Fruit fly (Drosophila melanogaster) whole organism, embryonic: ENCODE data around the gene CG16717.

Source experiments
- Abd-B ChIP-seq: fragments of 200-800 bp; sonication (Bioruptor generic); optimal IDR thresholded peaks from 2 replicates; lab custom pipeline; 2018; ENCODE audit warnings: missing biosample characterization, mild to moderate bottlenecking, missing genetic modification characterization, moderate library complexity
- B-H2 ChIP-seq: fragments of 200-800 bp; sonication (Bioruptor generic); optimal IDR thresholded peaks from 2 replicates; lab custom pipeline; 2018; ENCODE audit warnings: missing biosample characterization, mild to moderate bottlenecking, missing genetic modification characterization
- CG10267 ChIP-seq: fragments of 200-800 bp; sonication (Bioruptor generic); optimal IDR thresholded peaks from 2 replicates; lab custom pipeline; 2018; ENCODE audit warnings: missing biosample characterization, mild to moderate bottlenecking, missing genetic modification characterization, moderate library complexity
- CG10654 ChIP-seq: fragments of 200-800 bp; sonication (Bioruptor generic); optimal IDR thresholded peaks from 2 replicates; lab custom pipeline; 2016; ENCODE audit warnings: missing biosample characterization, missing genetic modification characterization
- CG11456 ChIP-seq: fragments of 200-800 bp; sonication (Bioruptor generic); IDR thresholded peaks from 3 replicates; pipeline ENCODE4 v1.3.6; 2022; ENCODE audit warnings: missing biosample characterization, missing genetic modification characterization
- CG1233 ChIP-seq: fragments of 200-800 bp; sonication (Bioruptor generic); optimal IDR thresholded peaks from 4 replicates; lab custom pipeline; 2018; ENCODE audit warnings: missing biosample characterization, mild to moderate bottlenecking, missing genetic modification characterization
- CG12659 ChIP-seq: fragments of 200-800 bp; sonication (Bioruptor generic); optimal IDR thresholded peaks from 3 replicates; lab custom pipeline; 2017; ENCODE audit warnings: mild to moderate bottlenecking, missing biosample characterization, missing genetic modification reagents, missing genetic modification characterization
- CG13424 ChIP-seq: fragments of 200-800 bp; sonication (Bioruptor generic); optimal IDR thresholded peaks from 2 replicates; lab custom pipeline; 2019; ENCODE audit warnings: missing biosample characterization, mild to moderate bottlenecking, missing genetic modification characterization, moderate library complexity
- CG13624 ChIP-seq: fragments of 200-800 bp; sonication (Bioruptor generic); optimal IDR thresholded peaks from 2 replicates; lab custom pipeline; 2016; ENCODE audit warnings: missing biosample characterization, missing genetic modification characterization
- CG14050 ChIP-seq: fragments of 200-800 bp; sonication (Bioruptor generic); IDR thresholded peaks from 3 replicates; pipeline ENCODE4 v1.3.6; 2022; ENCODE audit warnings: missing biosample characterization, missing genetic modification characterization
- CG17912 ChIP-seq: fragments of 200-800 bp; sonication (Bioruptor generic); optimal IDR thresholded peaks from 2 replicates; lab custom pipeline; 2018; ENCODE audit warnings: missing biosample characterization, mild to moderate bottlenecking, missing genetic modification characterization
- CG2129 ChIP-seq: fragments of 200-800 bp; sonication (Bioruptor generic); IDR thresholded peaks from 2 replicates; pipeline ENCODE4 v1.3.6; 2022; ENCODE audit warnings: missing biosample characterization, missing genetic modification characterization; ENCODE audit not compliant: partially characterized antibody
- CG31224 ChIP-seq: fragments of 200-800 bp; sonication (Bioruptor generic); IDR thresholded peaks from 2 replicates; pipeline ENCODE4 v1.3.6; 2022; ENCODE audit warnings: missing biosample characterization, missing genetic modification characterization
- CG31441 ChIP-seq: fragments of 200-800 bp; sonication (Bioruptor generic); IDR thresholded peaks from 2 replicates; pipeline ENCODE4 v1.3.6; 2022; ENCODE audit warnings: missing biosample characterization, missing genetic modification characterization
- CG33557 ChIP-seq: fragments of 200-800 bp; sonication (Bioruptor generic); optimal IDR thresholded peaks from 2 replicates; lab custom pipeline; 2019; ENCODE audit warnings: missing biosample characterization, mild to moderate bottlenecking, missing genetic modification characterization, moderate library complexity
- CG34376 ChIP-seq: fragments of 200-800 bp; sonication (Bioruptor generic); optimal IDR thresholded peaks from 2 replicates; lab custom pipeline; 2018; ENCODE audit warnings: missing biosample characterization, mild to moderate bottlenecking, missing genetic modification characterization
- CG4328 ChIP-seq: fragments of 200-800 bp; sonication (Bioruptor generic); optimal IDR thresholded peaks from 3 replicates; lab custom pipeline; 2017; ENCODE audit warnings: missing biosample characterization, missing genetic modification reagents, missing genetic modification characterization
- CG43689 ChIP-seq: fragments of 200-800 bp; sonication (Bioruptor generic); IDR thresholded peaks from 2 replicates; pipeline ENCODE4 v1.3.6; 2022; ENCODE audit warnings: missing biosample characterization, missing genetic modification characterization
- CG6689 ChIP-seq: fragments of 200-800 bp; sonication (Bioruptor generic); IDR thresholded peaks from 2 replicates; pipeline ENCODE4 v1.3.6; 2022; ENCODE audit warnings: missing biosample characterization, missing genetic modification characterization
- CG6813 ChIP-seq: fragments of 200-800 bp; sonication (Bioruptor generic); optimal IDR thresholded peaks from 2 replicates; lab custom pipeline; 2017; ENCODE audit warnings: missing biosample characterization, missing genetic modification characterization, mild to moderate bottlenecking, moderate library complexity, missing genetic modification reagents
- CG8388 ChIP-seq: fragments of 200-800 bp; sonication (Bioruptor generic); optimal IDR thresholded peaks from 2 replicates; lab custom pipeline; 2019; ENCODE audit warnings: missing biosample characterization, mild to moderate bottlenecking, missing genetic modification characterization, moderate library complexity
- Chrac-16 ChIP-seq: fragments of 200-800 bp; sonication (Bioruptor generic); optimal IDR thresholded peaks from 3 replicates; lab custom pipeline; 2016; ENCODE audit warnings: missing biosample characterization, missing genetic modification characterization
- Dip2 ChIP-seq: fragments of 200-800 bp; sonication (Bioruptor generic); IDR thresholded peaks from 2 replicates; pipeline ENCODE4 v1.3.6; 2022; ENCODE audit warnings: missing biosample characterization, missing genetic modification characterization
- Dip3 ChIP-seq: fragments of 200-800 bp; sonication (Bioruptor generic); optimal IDR thresholded peaks from 3 replicates; lab custom pipeline; 2016; ENCODE audit warnings: missing biosample characterization, missing genetic modification characterization
- Doc2 ChIP-seq: fragments of 200-800 bp; sonication (Bioruptor generic); IDR thresholded peaks from 2 replicates; pipeline ENCODE4 v1.3.6; 2022; ENCODE audit warnings: missing biosample characterization, missing genetic modification characterization
- Dref ChIP-seq: fragments of 200-800 bp; sonication (Bioruptor generic); IDR thresholded peaks from 2 replicates; pipeline ENCODE4 v1.3.6; 2022; ENCODE audit warnings: missing biosample characterization, missing genetic modification characterization
- GATAe ChIP-seq: fragments of 200-800 bp; sonication (Bioruptor generic); conservative IDR thresholded peaks from 2 replicates; pipeline ENCODE4 v1.3.6; 2022; ENCODE audit warnings: missing biosample characterization, missing genetic modification characterization
- HHEX ChIP-seq: fragments of 200-800 bp; sonication (Bioruptor generic); optimal IDR thresholded peaks from 3 replicates; lab custom pipeline; 2017; ENCODE audit warnings: missing biosample characterization, mild to moderate bottlenecking, missing genetic modification characterization, missing genetic modification reagents
- MESR4 ChIP-seq: fragments of 200-800 bp; sonication (Bioruptor generic); optimal IDR thresholded peaks from 2 replicates; lab custom pipeline; 2018; ENCODE audit warnings: missing biosample characterization, mild to moderate bottlenecking, missing genetic modification characterization, moderate library complexity
- NfI ChIP-seq: fragments of 200-800 bp; sonication (Bioruptor generic); optimal IDR thresholded peaks from 3 replicates; lab custom pipeline; 2018; ENCODE audit warnings: missing biosample characterization, mild to moderate bottlenecking, missing genetic modification characterization, moderate library complexity
- TFAM ChIP-seq: fragments of 200-800 bp; sonication (Bioruptor generic); optimal IDR thresholded peaks from 2 replicates; lab custom pipeline; 2017; ENCODE audit warnings: missing biosample characterization, missing genetic modification characterization, inconsistent platforms
- aop ChIP-seq: fragments of 200-800 bp; sonication (Bioruptor generic); IDR thresholded peaks from 2 replicates; pipeline ENCODE4 v1.3.6; 2022; ENCODE audit warnings: missing biosample characterization, missing genetic modification characterization
- ase ChIP-seq: fragments of 200-800 bp; sonication (Bioruptor generic); IDR thresholded peaks from 3 replicates; pipeline ENCODE4 v1.3.6; 2022; ENCODE audit warnings: missing biosample characterization, missing genetic modification characterization
- ems ChIP-seq: fragments of 200-800 bp; sonication (Bioruptor generic); optimal IDR thresholded peaks from 3 replicates; lab custom pipeline; 2016; ENCODE audit warnings: missing biosample characterization, missing genetic modification characterization
- eve ChIP-seq, 2 experiments: fragments of >200 bp; optimal IDR thresholded peaks; 2 replicates each; lab custom pipeline; 2017; ENCODE audit warnings: missing biosample characterization in 2 of 2, missing genetic modification characterization in 2 of 2
- fd64A ChIP-seq: fragments of 200-800 bp; sonication (Bioruptor generic); optimal IDR thresholded peaks from 3 replicates; lab custom pipeline; 2018; ENCODE audit warnings: missing biosample characterization, mild to moderate bottlenecking, missing genetic modification characterization
- fru ChIP-seq: fragments of >200 bp; optimal IDR thresholded peaks from 2 replicates; lab custom pipeline; 2017
- grau ChIP-seq: fragments of 200-800 bp; optimal IDR thresholded peaks from 3 replicates; lab custom pipeline; 2019; ENCODE audit warnings: missing biosample characterization, mild to moderate bottlenecking, missing genetic modification characterization, moderate library complexity
- grn ChIP-seq: fragments of 200-800 bp; sonication (Bioruptor generic); optimal IDR thresholded peaks from 3 replicates; lab custom pipeline; 2017; ENCODE audit warnings: missing biosample characterization, missing genetic modification characterization
- her ChIP-seq: fragments of 200-800 bp; sonication (Bioruptor generic); optimal IDR thresholded peaks from 2 replicates; lab custom pipeline; 2016; ENCODE audit warnings: missing biosample characterization, missing genetic modification characterization
- ken ChIP-seq: fragments of 200-800 bp; sonication (Bioruptor generic); IDR thresholded peaks from 3 replicates; pipeline ENCODE4 v1.3.6; 2022; ENCODE audit warnings: missing biosample characterization, missing genetic modification characterization
- kni ChIP-seq: fragments of 200-800 bp; sonication (Bioruptor generic); optimal IDR thresholded peaks from 3 replicates; lab custom pipeline; 2017; ENCODE audit warnings: mild to moderate bottlenecking, missing biosample characterization, missing genetic modification reagents, missing genetic modification characterization
- lilli ChIP-seq: fragments of 200-800 bp; sonication (Bioruptor generic); optimal IDR thresholded peaks from 3 replicates; lab custom pipeline; 2016; ENCODE audit warnings: missing biosample characterization, missing genetic modification characterization
- onecut ChIP-seq: fragments of 200-800 bp; sonication (Bioruptor generic); IDR thresholded peaks from 2 replicates; pipeline ENCODE4 v1.3.6; 2022; ENCODE audit warnings: missing biosample characterization, missing genetic modification characterization
- org-1 ChIP-seq: fragments of 200-800 bp; sonication (Bioruptor generic); optimal IDR thresholded peaks from 2 replicates; lab custom pipeline; 2017; ENCODE audit warnings: missing biosample characterization, missing genetic modification characterization
- prd ChIP-seq, 3 experiments: fragments of >200 bp in 2 of 3; fragments of 200-800 bp in 1 of 3; sonication (Bioruptor generic) in 1 of 3; optimal IDR thresholded peaks in 2 of 3; IDR thresholded peaks in 1 of 3; 2 replicates in 2 of 3; 3 replicates in 1 of 3; pipeline versions ENCODE4 v1.3.6 to Lab custom; 2017 to 2022; ENCODE audit warnings: missing biosample characterization in 1 of 3, missing genetic modification characterization in 1 of 3
- sr ChIP-seq: fragments of 200-800 bp; sonication (Bioruptor generic); IDR thresholded peaks from 3 replicates; pipeline ENCODE4 v1.3.6; 2022; ENCODE audit warnings: missing biosample characterization, missing genetic modification characterization
- trem ChIP-seq: fragments of 200-800 bp; optimal IDR thresholded peaks from 3 replicates; lab custom pipeline; 2019; ENCODE audit warnings: missing biosample characterization, mild to moderate bottlenecking, missing genetic modification characterization, moderate library complexity
- vfl ChIP-seq: fragments of 200-800 bp; sonication (Bioruptor generic); optimal IDR thresholded peaks from 2 replicates; lab custom pipeline; 2016; ENCODE audit warnings: missing biosample characterization, missing genetic modification characterization
- vnd ChIP-seq: fragments of 200-800 bp; sonication (Bioruptor generic); IDR thresholded peaks from 3 replicates; pipeline ENCODE4 v1.3.6; 2022; ENCODE audit warnings: missing biosample characterization, missing genetic modification characterization; ENCODE audit not compliant: partially characterized antibody
- zfh2 ChIP-seq: fragments of 200-800 bp; sonication (Bioruptor generic); optimal IDR thresholded peaks from 2 replicates; lab custom pipeline; 2016; ENCODE audit warnings: missing biosample characterization, missing genetic modification characterization

Gene CG16717

dm6 chr3L:9723108-9723507 lies 44.1 kb downstream of the CG16717 start, which contains the start of the genes nbs and defl (continued):
- TF ChIP-seq HHEX (GFP tag; lab: Kevin White, UChicago) (peak; percentile 16), MESR4 (GFP tag; lab: Kevin White, UChicago) (peak; percentile 24), ems (GFP tag; lab: Kevin White, UChicago) (peak; percentile 75), Dref (GFP tag; lab: Robert Waterston, UW) (peak; percentile 8; the same call in 1 of the 2 replicates), her (GFP tag; lab: Kevin White, UChicago) (no peak), prd (optimal IDR thresholded peaks at IDR 0.05; lab: Kevin White, UChicago) (no peak), prd (GFP tag; IDR thresholded peaks at IDR 0.05; lab: Robert Waterston, UW) (peak; percentile 84), CG31224 (GFP tag; lab: Robert Waterston, UW) (peak; percentile 46), TFAM (GFP tag; lab: Kevin White, UChicago) (no peak), CG17912 (GFP tag; lab: Kevin White, UChicago) (no peak), CG11456 (GFP tag; lab: Robert Waterston, UW) (peak; percentile 58; the same call in 1 of the 3 replicates), CG34376 (GFP tag; lab: Kevin White, UChicago) (peak; percentile 38), CG2129 (GFP tag; lab: Robert Waterston, UW) (no peak), GATAe (peak; percentile 73), fru (no peak), vnd (GFP tag; lab: Robert Waterston, UW) (no peak), onecut (GFP tag; lab: Robert Waterston, UW) (no peak), sr (GFP tag; lab: Robert Waterston, UW) (no peak), CG14050 (GFP tag; lab: Robert Waterston, UW) (peak; percentile 43; the same call in 1 of the 3 replicates), CG13624 (peak; percentile 75), Doc2 (no peak), CG10654 (GFP tag; lab: Kevin White, UChicago) (peak; percentile 50), CG33557 (peak; percentile 16), ken (no peak), CG10267 (tag; lab: Kevin White, UChicago) (peak; percentile 52), ase (GFP tag; lab: Robert Waterston, UW) (peak; percentile 62; the same call in 2 of the 3 replicates), CG43689 (GFP tag; lab: Robert Waterston, UW) (no peak), CG4328 (GFP tag; lab: Kevin White, UChicago) (peak; percentile 55), NfI (GFP tag; lab: Kevin White, UChicago) (peak; percentile 41), vfl (GFP tag; lab: Kevin White, UChicago) (peak; percentile 19), trem (tag; lab: Kevin White, UChicago) (peak; percentile 24), grn (no peak), Chrac-16 (GFP tag; lab: Kevin White, UChicago) (peak; percentile 70), B-H2 (GFP tag; lab: Kevin White, UChicago) (peak; percentile 60), eve (GFP tag; optimal IDR thresholded peaks at IDR 0.05; lab: Kevin White, UChicago) (no peak), CG1233 (GFP tag; lab: Kevin White, UChicago) (no peak), grau (tag; lab: Kevin White, UChicago) (peak; percentile 76), lilli (GFP tag; lab: Kevin White, UChicago) (peak; percentile 82), CG31441 (GFP tag; lab: Robert Waterston, UW) (no peak; the same call in none of the 2 replicates), CG8388 (GFP tag; lab: Kevin White, UChicago) (peak; percentile 23), Dip2 (no peak), CG12659 (peak; percentile 74), Dip3 (GFP tag; lab: Kevin White, UChicago) (peak; percentile 60), kni (GFP tag; lab: Kevin White, UChicago) (no peak), Abd-B (GFP tag; lab: Kevin White, UChicago) (peak; percentile 58), CG13424 (tag; lab: Kevin White, UChicago) (peak; percentile 81), fd64A (GFP tag; lab: Kevin White, UChicago) (no peak), CG6813 (GFP tag; lab: Kevin White, UChicago) (no peak), CG6689 (GFP tag; lab: Robert Waterston, UW) (peak; percentile 68), zfh2 (GFP tag; lab: Kevin White, UChicago) (peak; percentile 77), aop (GFP tag; lab: Robert Waterston, UW) (no peak), org-1 (GFP tag; lab: Kevin White, UChicago) (no peak)
